Worm (Caenorhabditis elegans): ENCODE results near the gene F47C12.6.

ce11 chrIV:3943003-3943402 is 50.2 kb downstream of the F47C12.6 start, which contains the start of gene Y46C8AL.11:
- TF ChIP-seq ztf-11 (tag; optimal IDR thresholded peaks at IDR 0.05): no peak
- no peak for TF ChIP-seq Y116A8C.19 (tag; optimal IDR thresholded peaks at IDR 0.05; ENCODE audit: borderline replicate concordance)
- no peak for TF ChIP-seq egl-27 (tag; optimal IDR thresholded peaks at IDR 0.05)
- TF ChIP-seq nhr-77 (tag; optimal IDR thresholded peaks at IDR 0.05): no peak
- no peak for TF ChIP-seq unc-130 (tag; optimal IDR thresholded peaks at IDR 0.05)
- no peak for TF ChIP-seq ets-5 (GFP tag; IDR thresholded peaks at IDR 0.05)
- no peak for TF ChIP-seq mab-9 (GFP tag; IDR thresholded peaks at IDR 0.05)
- no peak for TF ChIP-seq dpl-1 (GFP tag; optimal IDR thresholded peaks at IDR 0.05)
- no peak for TF ChIP-seq aly-2 (tag; optimal IDR thresholded peaks at IDR 0.05)
- no peak for TF ChIP-seq blmp-1 (tag; optimal IDR thresholded peaks at IDR 0.05)
- TF ChIP-seq ama-1 (optimal IDR thresholded peaks at IDR 0.05): no peak
- no peak for TF ChIP-seq tbx-2 (tag; optimal IDR thresholded peaks at IDR 0.05)
